Fruit fly (Drosophila melanogaster) whole organism, embryonic: Measurements from ENCODE around the gene Vm32E.

Experiments used
- Atf-2 ChIP-seq: fragments of 200-800 bp; sonication (Bioruptor generic); optimal IDR thresholded peaks from 2 replicates; lab custom pipeline; 2016; ENCODE audit warnings: missing biosample characterization, missing genetic modification characterization
- CG11247 ChIP-seq: fragments of 200-800 bp; sonication (Bioruptor generic); IDR thresholded peaks from 2 replicates; pipeline ENCODE4 v1.3.6; 2022; ENCODE audit warnings: missing biosample characterization, missing genetic modification characterization
- CG11456 ChIP-seq: fragments of 200-800 bp; sonication (Bioruptor generic); IDR thresholded peaks from 3 replicates; pipeline ENCODE4 v1.3.6; 2022; ENCODE audit warnings: missing biosample characterization, missing genetic modification characterization
- CG11560 ChIP-seq: fragments of 200-800 bp; sonication (Bioruptor generic); IDR thresholded peaks from 3 replicates; pipeline ENCODE4 v1.3.6; 2022; ENCODE audit warnings: missing biosample characterization, missing genetic modification characterization
- CG12391 ChIP-seq: fragments of 200-800 bp; sonication (Bioruptor generic); optimal IDR thresholded peaks from 3 replicates; lab custom pipeline; 2018; ENCODE audit warnings: missing biosample characterization, mild to moderate bottlenecking, missing genetic modification characterization, moderate library complexity
- CG12659 ChIP-seq: fragments of 200-800 bp; sonication (Bioruptor generic); optimal IDR thresholded peaks from 3 replicates; lab custom pipeline; 2017; ENCODE audit warnings: mild to moderate bottlenecking, missing biosample characterization, missing genetic modification reagents, missing genetic modification characterization
- CG14014 ChIP-seq: fragments of 200-800 bp; sonication (Bioruptor generic); IDR thresholded peaks from 2 replicates; pipeline ENCODE4 v1.3.6; 2022; ENCODE audit warnings: missing biosample characterization, missing genetic modification characterization
- CG15011 ChIP-seq: fragments of 200-800 bp; sonication (Bioruptor generic); optimal IDR thresholded peaks from 3 replicates; lab custom pipeline; 2018; ENCODE audit warnings: missing biosample characterization, mild to moderate bottlenecking, missing genetic modification characterization
- CG1602 ChIP-seq: fragments of 200-800 bp; sonication (Bioruptor generic); optimal IDR thresholded peaks from 3 replicates; lab custom pipeline; 2016; ENCODE audit warnings: missing biosample characterization, missing genetic modification characterization
- CG1647 ChIP-seq: fragments of 200-800 bp; sonication (Bioruptor generic); optimal IDR thresholded peaks from 3 replicates; lab custom pipeline; 2016; ENCODE audit warnings: missing biosample characterization, missing genetic modification characterization
- CG17912 ChIP-seq: fragments of 200-800 bp; sonication (Bioruptor generic); optimal IDR thresholded peaks from 2 replicates; lab custom pipeline; 2018; ENCODE audit warnings: missing biosample characterization, mild to moderate bottlenecking, missing genetic modification characterization
- CG2202 ChIP-seq: fragments of 200-800 bp; sonication (Bioruptor generic); optimal IDR thresholded peaks from 2 replicates; lab custom pipeline; 2018; ENCODE audit warnings: missing biosample characterization, mild to moderate bottlenecking, missing genetic modification characterization
- CG30403 ChIP-seq: fragments of 200-800 bp; sonication (Bioruptor generic); optimal IDR thresholded peaks from 3 replicates; lab custom pipeline; 2016; ENCODE audit warnings: missing biosample characterization, missing genetic modification characterization
- CG30431 ChIP-seq: fragments of 200-800 bp; sonication (Bioruptor generic); optimal IDR thresholded peaks from 2 replicates; lab custom pipeline; 2017; ENCODE audit warnings: missing biosample characterization, missing genetic modification characterization
- CG31365 ChIP-seq: fragments of 200-800 bp; sonication (Bioruptor generic); optimal IDR thresholded peaks from 2 replicates; lab custom pipeline; 2018; ENCODE audit warnings: missing biosample characterization, mild to moderate bottlenecking, missing genetic modification characterization
- CG31441 ChIP-seq: fragments of 200-800 bp; sonication (Bioruptor generic); IDR thresholded peaks from 2 replicates; pipeline ENCODE4 v1.3.6; 2022; ENCODE audit warnings: missing biosample characterization, missing genetic modification characterization
- CG34376 ChIP-seq: fragments of 200-800 bp; sonication (Bioruptor generic); optimal IDR thresholded peaks from 2 replicates; lab custom pipeline; 2018; ENCODE audit warnings: missing biosample characterization, mild to moderate bottlenecking, missing genetic modification characterization
- CG3726 ChIP-seq: fragments of 200-800 bp; sonication (Bioruptor generic); IDR thresholded peaks from 3 replicates; pipeline ENCODE4, ENCODE4 v1.3.6; 2022; ENCODE audit warnings: missing biosample characterization, missing genetic modification characterization
- CG3838 ChIP-seq: fragments of 200-800 bp; sonication (Bioruptor generic); optimal IDR thresholded peaks from 3 replicates; lab custom pipeline; 2016; ENCODE audit warnings: missing biosample characterization, missing genetic modification characterization
- CG5245 ChIP-seq: fragments of 200-800 bp; sonication (Bioruptor generic); optimal IDR thresholded peaks from 3 replicates; lab custom pipeline; 2016; ENCODE audit warnings: missing biosample characterization, missing genetic modification characterization
- CG6689 ChIP-seq: fragments of 200-800 bp; sonication (Bioruptor generic); IDR thresholded peaks from 2 replicates; pipeline ENCODE4 v1.3.6; 2022; ENCODE audit warnings: missing biosample characterization, missing genetic modification characterization
- CG8478 ChIP-seq: fragments of >200 bp; optimal IDR thresholded peaks from 2 replicates; lab custom pipeline; 2018
- CG8924 ChIP-seq: fragments of 200-800 bp; optimal IDR thresholded peaks from 3 replicates; lab custom pipeline; 2019; ENCODE audit warnings: missing biosample characterization, mild to moderate bottlenecking, missing genetic modification characterization, moderate library complexity
- D19B ChIP-seq: fragments of 200-800 bp; sonication (Bioruptor generic); optimal IDR thresholded peaks from 2 replicates; lab custom pipeline; 2017; ENCODE audit warnings: missing biosample characterization, mild to moderate bottlenecking, missing genetic modification characterization
- Dfd ChIP-seq, 2 experiments: fragments of >200 bp; optimal IDR thresholded peaks; 2 replicates each; lab custom pipeline; 2017; ENCODE audit warnings: missing biosample characterization in 2 of 2, missing genetic modification characterization in 2 of 2
- Dll ChIP-seq: fragments of 200-800 bp; sonication (Bioruptor generic); IDR thresholded peaks from 4 replicates; pipeline ENCODE4 v1.3.6; 2022; ENCODE audit warnings: missing biosample characterization, missing genetic modification characterization; ENCODE audit not compliant: partially characterized antibody
- Dref ChIP-seq: fragments of 200-800 bp; sonication (Bioruptor generic); IDR thresholded peaks from 2 replicates; pipeline ENCODE4 v1.3.6; 2022; ENCODE audit warnings: missing biosample characterization, missing genetic modification characterization
- E2f2 ChIP-seq: fragments of 200-800 bp; sonication (Bioruptor generic); IDR thresholded peaks from 2 replicates; pipeline ENCODE4 v1.3.6; 2022; ENCODE audit warnings: missing biosample characterization, missing genetic modification characterization
- Mad ChIP-seq: fragments of 200-800 bp; sonication (Bioruptor generic); optimal IDR thresholded peaks from 2 replicates; lab custom pipeline; 2016; ENCODE audit warnings: missing biosample characterization, missing genetic modification characterization
- TFAM ChIP-seq: fragments of 200-800 bp; sonication (Bioruptor generic); optimal IDR thresholded peaks from 2 replicates; lab custom pipeline; 2017; ENCODE audit warnings: missing biosample characterization, missing genetic modification characterization, inconsistent platforms
- ara ChIP-seq: fragments of 200-800 bp; sonication (Bioruptor generic); IDR thresholded peaks from 2 replicates; pipeline ENCODE4 v1.3.6; 2022; ENCODE audit warnings: missing biosample characterization, missing genetic modification characterization
- ash1 ChIP-seq: fragments of 200-800 bp; sonication (Bioruptor generic); optimal IDR thresholded peaks from 2 replicates; lab custom pipeline; 2018; ENCODE audit warnings: missing biosample characterization, mild to moderate bottlenecking, missing genetic modification characterization
- crp ChIP-seq, 2 experiments: fragments of 200-800 bp; sonication (Bioruptor generic); optimal IDR thresholded peaks; 2 replicates in 1 of 2; 3 replicates in 1 of 2; lab custom pipeline; 2017; ENCODE audit warnings: missing biosample characterization in 2 of 2, missing genetic modification characterization in 2 of 2, mild to moderate bottlenecking in 1 of 2, moderate library complexity in 1 of 2
- dati ChIP-seq: fragments of 200-800 bp; sonication (Bioruptor generic); IDR thresholded peaks from 2 replicates; pipeline ENCODE4 v1.3.6; 2022; ENCODE audit warnings: missing biosample characterization, missing genetic modification characterization
- eve ChIP-seq, 2 experiments: fragments of >200 bp; optimal IDR thresholded peaks; 2 replicates each; lab custom pipeline; 2017; ENCODE audit warnings: missing biosample characterization in 2 of 2, missing genetic modification characterization in 2 of 2
- fu2 ChIP-seq: fragments of 200-800 bp; sonication (Bioruptor generic); optimal IDR thresholded peaks from 2 replicates; lab custom pipeline; 2016; ENCODE audit warnings: missing biosample characterization, missing genetic modification characterization
- hkb ChIP-seq, 2 experiments: fragments of 200-800 bp in 1 of 2; fragments of >200 bp in 1 of 2; sonication (Bioruptor generic) in 1 of 2; IDR thresholded peaks in 1 of 2; optimal IDR thresholded peaks in 1 of 2; 2 replicates each; pipeline versions ENCODE4 v1.3.6 to Lab custom; 2017 to 2022; ENCODE audit warnings: missing biosample characterization in 1 of 2, missing genetic modification characterization in 1 of 2
- klu ChIP-seq: fragments of 200-800 bp; sonication (Bioruptor generic); IDR thresholded peaks from 2 replicates; pipeline ENCODE4 v1.3.6; 2022; ENCODE audit warnings: missing biosample characterization, missing genetic modification characterization
- knrl ChIP-seq: fragments of 200-800 bp; sonication (Bioruptor generic); IDR thresholded peaks from 3 replicates; pipeline ENCODE4 v1.3.6; 2022; ENCODE audit warnings: missing biosample characterization, missing genetic modification characterization; ENCODE audit not compliant: partially characterized antibody
- pfk ChIP-seq: fragments of 200-800 bp; sonication (Bioruptor generic); optimal IDR thresholded peaks from 2 replicates; lab custom pipeline; 2018; ENCODE audit warnings: missing biosample characterization, mild to moderate bottlenecking, missing genetic modification characterization, moderate library complexity
- pita ChIP-seq: fragments of 200-800 bp; sonication (Bioruptor generic); optimal IDR thresholded peaks from 2 replicates; lab custom pipeline; 2017; ENCODE audit warnings: missing biosample characterization, mild to moderate bottlenecking, missing genetic modification characterization
- pnt ChIP-seq: fragments of 200-800 bp; sonication (Bioruptor generic); optimal IDR thresholded peaks from 3 replicates; lab custom pipeline; 2016; ENCODE audit warnings: missing biosample characterization, missing genetic modification characterization
- repo ChIP-seq: fragments of 200-800 bp; sonication (Bioruptor generic); optimal IDR thresholded peaks from 2 replicates; lab custom pipeline; 2016; ENCODE audit warnings: missing biosample characterization, missing genetic modification characterization
- sqz ChIP-seq: fragments of 200-800 bp; sonication (Bioruptor generic); optimal IDR thresholded peaks from 3 replicates; lab custom pipeline; 2018; ENCODE audit warnings: missing biosample characterization, mild to moderate bottlenecking, missing genetic modification characterization
- tap ChIP-seq: fragments of 200-800 bp; optimal IDR thresholded peaks from 3 replicates; lab custom pipeline; 2019; ENCODE audit warnings: missing biosample characterization, mild to moderate bottlenecking, missing genetic modification characterization, moderate library complexity
- tna ChIP-seq: fragments of 200-800 bp; sonication (Bioruptor generic); IDR thresholded peaks from 2 replicates; pipeline ENCODE4 v1.3.6; 2022; ENCODE audit warnings: missing biosample characterization, missing genetic modification characterization; ENCODE audit not compliant: partially characterized antibody
- trh ChIP-seq: fragments of 200-800 bp; sonication (Bioruptor generic); optimal IDR thresholded peaks from 2 replicates; lab custom pipeline; 2016; ENCODE audit warnings: missing biosample characterization, missing genetic modification characterization
- unc-4 ChIP-seq: fragments of 200-800 bp; sonication (Bioruptor generic); IDR thresholded peaks from 2 replicates; pipeline ENCODE4 v1.3.6; 2022; ENCODE audit warnings: missing biosample characterization, missing genetic modification characterization; ENCODE audit not compliant: partially characterized antibody
- usp ChIP-seq: fragments of >200 bp; optimal IDR thresholded peaks from 2 replicates; lab custom pipeline; 2017; ENCODE audit warnings: missing biosample characterization, missing genetic modification characterization
- wek ChIP-seq: fragments of 200-800 bp; sonication (Bioruptor generic); optimal IDR thresholded peaks from 3 replicates; lab custom pipeline; 2018; ENCODE audit warnings: missing biosample characterization, mild to moderate bottlenecking, missing genetic modification characterization, moderate library complexity
- zfh1 ChIP-seq: fragments of 200-800 bp; sonication (Bioruptor generic); IDR thresholded peaks from 3 replicates; pipeline ENCODE4 v1.3.6; 2022; ENCODE audit warnings: missing biosample characterization, missing genetic modification characterization

Vm32E gene

DNA sequence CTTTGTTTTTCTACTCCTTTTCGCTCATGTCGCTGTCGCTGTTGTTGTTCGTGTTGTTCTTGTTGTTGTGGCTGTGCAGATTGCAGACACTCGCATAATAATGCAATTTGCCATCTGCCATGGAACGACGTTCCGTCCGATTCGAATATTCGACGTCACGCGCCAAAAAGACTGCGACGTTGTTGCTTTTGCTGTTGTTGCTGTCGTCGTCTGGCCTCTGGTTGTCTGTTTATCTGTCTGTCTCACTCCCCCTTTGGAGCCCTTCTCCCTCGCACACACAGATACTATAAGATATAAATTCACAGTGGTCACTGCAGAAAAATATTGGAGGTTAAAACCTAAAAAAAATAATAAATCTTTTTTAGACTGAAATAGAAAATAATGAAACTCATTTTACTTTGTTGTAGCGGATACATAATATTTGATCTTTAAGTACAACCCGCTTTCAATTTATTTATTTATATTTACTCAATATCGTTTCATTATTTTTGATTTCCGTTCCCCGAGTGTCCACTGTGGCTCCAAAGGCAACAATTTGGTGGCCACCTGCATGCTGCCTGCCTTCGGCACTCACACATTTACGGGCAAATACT lies 48.1 kb upstream of the Vm32E start (continued):
- TF ChIP-seq trh (GFP tag; lab: Kevin White, UChicago): no peak
- TF ChIP-seq E2f2 (GFP tag; lab: Robert Waterston, UW): peak; percentile 41; the same call in 1 of the 2 replicates
- TF ChIP-seq Dll: no peak
- TF ChIP-seq tna: no peak
- peak; percentile 47 for TF ChIP-seq CG8924 (tag; lab: Kevin White, UChicago)
- TF ChIP-seq CG12659 (GFP tag; lab: Kevin White, UChicago): peak; percentile 22
- TF ChIP-seq pnt (GFP tag; lab: Kevin White, UChicago): no peak
- no peak for TF ChIP-seq CG17912 (GFP tag; lab: Kevin White, UChicago)
- no peak for TF ChIP-seq dati (GFP tag; lab: Robert Waterston, UW)
- TF ChIP-seq fu2 (GFP tag; lab: Kevin White, UChicago): no peak
- no peak for TF ChIP-seq pfk (GFP tag; lab: Kevin White, UChicago)
- TF ChIP-seq CG11247 (GFP tag; lab: Robert Waterston, UW): no peak
- no peak for TF ChIP-seq knrl (GFP tag; lab: Robert Waterston, UW)
- TF ChIP-seq wek (GFP tag; lab: Kevin White, UChicago): no peak
- peak; percentile 64 for TF ChIP-seq CG30403 (GFP tag; lab: Kevin White, UChicago)
- TF ChIP-seq CG1602 (GFP tag; lab: Kevin White, UChicago): peak; percentile 3
- no peak for TF ChIP-seq Dref (GFP tag; lab: Robert Waterston, UW)
- TF ChIP-seq D19B (GFP tag; lab: Kevin White, UChicago): no peak
- TF ChIP-seq repo: no peak
- TF ChIP-seq sqz (GFP tag; lab: Kevin White, UChicago): no peak
- no peak for TF ChIP-seq CG3726 (GFP tag; lab: Robert Waterston, UW)
- TF ChIP-seq pita (GFP tag; lab: Kevin White, UChicago): no peak
- no peak for TF ChIP-seq klu (GFP tag; lab: Robert Waterston, UW)
- no peak for TF ChIP-seq usp
- TF ChIP-seq CG8478 (lab: Kevin White, UChicago): no peak
- TF ChIP-seq CG3838 (GFP tag; lab: Kevin White, UChicago): no peak
- TF ChIP-seq CG31365 (tag; lab: Kevin White, UChicago): no peak
- no peak for TF ChIP-seq CG1647 (GFP tag; lab: Kevin White, UChicago)
- TF ChIP-seq ash1 (GFP tag; lab: Kevin White, UChicago): peak; percentile 45
- peak in 1 of 2 experiments; percentile 21 for TF ChIP-seq eve (GFP tag; optimal IDR thresholded peaks at IDR 0.05; lab: Kevin White, UChicago)
- no peak for TF ChIP-seq Atf-2 (GFP tag; lab: Kevin White, UChicago)
- peak; percentile 54 for TF ChIP-seq tap (tag; lab: Kevin White, UChicago)
- TF ChIP-seq CG34376 (GFP tag; lab: Kevin White, UChicago): no peak
- TF ChIP-seq CG11560: no peak
- TF ChIP-seq zfh1 (GFP tag; lab: Robert Waterston, UW): no peak
- TF ChIP-seq hkb (optimal IDR thresholded peaks at IDR 0.05; lab: Kevin White, UChicago): no peak
- peak; percentile 66 for TF ChIP-seq hkb (GFP tag; IDR thresholded peaks at IDR 0.05; lab: Robert Waterston, UW)
- TF ChIP-seq CG30431 (GFP tag; lab: Kevin White, UChicago): no peak
- TF ChIP-seq ara (GFP tag; lab: Robert Waterston, UW): no peak
- no peak for TF ChIP-seq Dfd (GFP tag; optimal IDR thresholded peaks at IDR 0.05; lab: Kevin White, UChicago)
- TF ChIP-seq CG31441 (GFP tag; lab: Robert Waterston, UW): peak; percentile 76
- no peak for TF ChIP-seq CG11456 (GFP tag; lab: Robert Waterston, UW)
- TF ChIP-seq crp (GFP tag; optimal IDR thresholded peaks at IDR 0.05; lab: Kevin White, UChicago): no peak
- peak; percentile 60 for TF ChIP-seq CG6689 (GFP tag; lab: Robert Waterston, UW)
- TF ChIP-seq CG2202 (tag; lab: Kevin White, UChicago): no peak
- TF ChIP-seq CG14014 (GFP tag; lab: Robert Waterston, UW): no peak
- peak; percentile 28 for TF ChIP-seq CG15011 (GFP tag; lab: Kevin White, UChicago)
- TF ChIP-seq CG5245: no peak
- TF ChIP-seq CG12391 (tag; lab: Kevin White, UChicago): peak; percentile 60
- TF ChIP-seq Mad (GFP tag; lab: Kevin White, UChicago): no peak
- no peak for TF ChIP-seq TFAM (GFP tag; lab: Kevin White, UChicago)
- no peak for TF ChIP-seq unc-4 (GFP tag; lab: Robert Waterston, UW)
